Fruit fly (Drosophila melanogaster) whole organism, prepupa: Measurements from ENCODE around the gene Sems.

Experiments used
- Blimp-1 ChIP-seq: fragments of 200-800 bp; sonication (Bioruptor generic); optimal IDR thresholded peaks from 3 replicates; lab custom pipeline; 2017; ENCODE audit warnings: missing biosample characterization, missing genetic modification characterization, mild to moderate bottlenecking, moderate library complexity, missing genetic modification reagents
- CG31627 ChIP-seq: fragments of 200-800 bp; sonication (Bioruptor generic); optimal IDR thresholded peaks from 3 replicates; lab custom pipeline; 2016; ENCODE audit warnings: missing biosample characterization, missing genetic modification characterization
- CG34406 ChIP-seq: fragments of 200-800 bp; sonication (Bioruptor generic); optimal IDR thresholded peaks from 3 replicates; lab custom pipeline; 2016; ENCODE audit warnings: missing biosample characterization, missing genetic modification characterization
- CG4318 ChIP-seq: fragments of 200-800 bp; sonication (Bioruptor generic); optimal IDR thresholded peaks from 3 replicates; lab custom pipeline; 2017; ENCODE audit warnings: missing biosample characterization, mild to moderate bottlenecking, missing genetic modification characterization
- CG8632 ChIP-seq: fragments of 200-800 bp; sonication (Bioruptor generic); optimal IDR thresholded peaks from 3 replicates; lab custom pipeline; 2016; ENCODE audit warnings: missing biosample characterization, missing genetic modification characterization
- Lpt ChIP-seq: fragments of 200-800 bp; sonication (Bioruptor generic); optimal IDR thresholded peaks from 3 replicates; lab custom pipeline; 2016; ENCODE audit warnings: missing biosample characterization, missing genetic modification characterization
- Met ChIP-seq: fragments of 200-800 bp; sonication (Bioruptor generic); optimal IDR thresholded peaks from 3 replicates; lab custom pipeline; 2016; ENCODE audit warnings: missing biosample characterization, missing genetic modification characterization
- vri ChIP-seq: fragments of 200-800 bp; sonication (Bioruptor generic); optimal IDR thresholded peaks from 3 replicates; lab custom pipeline; 2016; ENCODE audit warnings: missing biosample characterization, mild to moderate bottlenecking, missing genetic modification characterization

DNA sequence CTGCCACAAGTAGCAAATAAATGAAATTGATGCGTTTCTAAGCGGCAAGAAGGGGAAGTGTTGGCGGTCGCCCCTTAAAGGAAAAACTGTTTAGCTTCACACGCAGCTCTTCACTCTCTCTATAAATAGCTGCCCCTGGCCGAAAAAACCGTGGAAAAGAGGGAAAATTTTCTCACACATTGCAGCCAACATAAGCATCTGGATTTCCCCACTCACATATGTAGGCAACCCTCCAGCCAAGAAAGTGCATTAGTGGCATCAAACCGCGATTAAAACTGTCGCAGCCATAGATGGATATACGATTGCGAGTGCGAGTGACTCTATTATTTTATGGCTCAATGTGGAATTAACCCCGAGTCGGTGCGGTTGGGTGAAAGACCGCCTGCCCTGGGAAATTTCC lies 24.0 kb downstream of the Sems start:
- TF ChIP-seq CG8632 (GFP tag; lab: Kevin White, UChicago) (no peak), CG31627 (GFP tag; lab: Kevin White, UChicago) (no peak), CG4318 (GFP tag; lab: Kevin White, UChicago) (no peak), Blimp-1 (no peak), Lpt (GFP tag; lab: Kevin White, UChicago) (no peak), vri (GFP tag; lab: Kevin White, UChicago) (no peak), CG34406 (GFP tag; lab: Kevin White, UChicago) (no peak), Met (GFP tag; lab: Kevin White, UChicago) (no peak)
